Fruit fly (Drosophila melanogaster) whole organism, wandering third instar larva: Measurements from ENCODE around the gene Eo.

Experiments used
- Abd-B ChIP-seq: fragments of >200 bp; optimal IDR thresholded peaks from 2 replicates; lab custom pipeline; 2017; ENCODE audit warnings: missing biosample characterization, missing genetic modification characterization
- CG32264 ChIP-seq: fragments of 200-800 bp; sonication (Bioruptor generic); optimal IDR thresholded peaks from 2 replicates; lab custom pipeline; 2016; ENCODE audit warnings: missing biosample characterization, missing genetic modification characterization
- CG9705 ChIP-seq: fragments of 200-800 bp; sonication (Bioruptor generic); optimal IDR thresholded peaks from 2 replicates; lab custom pipeline; 2018; ENCODE audit warnings: missing biosample characterization, mild to moderate bottlenecking, missing genetic modification characterization
- CrebA ChIP-seq: fragments of 200-800 bp; sonication (Bioruptor generic); optimal IDR thresholded peaks from 2 replicates; lab custom pipeline; 2016; ENCODE audit warnings: missing biosample characterization, mild to moderate bottlenecking, missing genetic modification characterization, borderline replicate concordance
- Dfd ChIP-seq: fragments of >200 bp; optimal IDR thresholded peaks from 2 replicates; lab custom pipeline; 2017; ENCODE audit warnings: missing biosample characterization, missing genetic modification characterization
- Dif ChIP-seq: fragments of 200-275, 200-300 bp; sonication (Bioruptor generic); optimal IDR thresholded peaks from 2 replicates; lab custom pipeline; 2018; ENCODE audit warnings: missing biosample characterization, missing genetic modification characterization; ENCODE audit not compliant: partially characterized antibody
- GATAd ChIP-seq: sonication (Bioruptor generic); optimal IDR thresholded peaks from 2 replicates; lab custom pipeline; 2016; ENCODE audit warnings: missing biosample characterization, missing genetic modification characterization
- HLH106 ChIP-seq: fragments of 200-800 bp; optimal IDR thresholded peaks from 3 replicates; lab custom pipeline; 2019; ENCODE audit warnings: missing biosample characterization, mild to moderate bottlenecking, missing genetic modification characterization, moderate library complexity
- Hnf4 ChIP-seq: fragments of 200-800 bp; sonication (Bioruptor generic); optimal IDR thresholded peaks from 2 replicates; lab custom pipeline; 2016; ENCODE audit warnings: missing biosample characterization, mild to moderate bottlenecking, missing genetic modification characterization
- Hr78 ChIP-seq: fragments of >200 bp; optimal IDR thresholded peaks from 2 replicates; lab custom pipeline; 2017; ENCODE audit warnings: missing biosample characterization, missing genetic modification characterization
- Hr83 ChIP-seq: fragments of 200-300 bp; sonication (Bioruptor generic); optimal IDR thresholded peaks from 2 replicates; lab custom pipeline; 2016; ENCODE audit warnings: missing biosample characterization, mild to moderate bottlenecking, missing genetic modification characterization, moderate library complexity; ENCODE audit not compliant: poor library complexity, severe bottlenecking
- Jra ChIP-seq: sonication (Bioruptor generic); optimal IDR thresholded peaks from 2 replicates; lab custom pipeline; 2016; ENCODE audit warnings: missing biosample characterization, missing genetic modification characterization
- Mio ChIP-seq: sonication (Bioruptor generic); optimal IDR thresholded peaks from 2 replicates; lab custom pipeline; 2016; ENCODE audit warnings: missing biosample characterization, missing genetic modification characterization
- Myc ChIP-seq: fragments of >200 bp; optimal IDR thresholded peaks from 2 replicates; lab custom pipeline; 2017
- N ChIP-seq: fragments of >200 bp; optimal IDR thresholded peaks from 2 replicates; lab custom pipeline; 2018; ENCODE audit warnings: missing biosample characterization, missing external identifiers, missing genetic modification characterization
- OdsH ChIP-seq: fragments of 200-800 bp; sonication (Bioruptor generic); optimal IDR thresholded peaks from 2 replicates; lab custom pipeline; 2016; ENCODE audit warnings: missing biosample characterization, mild to moderate bottlenecking, missing genetic modification characterization
- Rel ChIP-seq, 2 experiments: fragments of 200-800 bp; sonication (Bioruptor generic) in 1 of 2; optimal IDR thresholded peaks; 2 replicates in 1 of 2; 3 replicates in 1 of 2; lab custom pipeline; 2016 to 2019; ENCODE audit warnings: mild to moderate bottlenecking in 2 of 2, missing biosample characterization in 2 of 2, missing genetic modification characterization in 2 of 2, moderate library complexity in 1 of 2
- Sp1 ChIP-seq: fragments of 200-800 bp; sonication (Bioruptor generic); optimal IDR thresholded peaks from 3 replicates; lab custom pipeline; 2019; ENCODE audit warnings: missing biosample characterization, mild to moderate bottlenecking, missing genetic modification characterization, moderate library complexity
- Vsx2 ChIP-seq: fragments of 200-300, 225-300 bp; sonication (Bioruptor generic); optimal IDR thresholded peaks from 2 replicates; lab custom pipeline; 2018; ENCODE audit warnings: missing biosample characterization, missing genetic modification characterization; ENCODE audit not compliant: partially characterized antibody
- br ChIP-seq: fragments of 200-800 bp; sonication (Bioruptor generic); optimal IDR thresholded peaks from 2 replicates; lab custom pipeline; 2016; ENCODE audit warnings: missing biosample characterization, missing genetic modification characterization
- brk ChIP-seq: fragments of 200-800 bp; sonication (Bioruptor generic); optimal IDR thresholded peaks from 2 replicates; lab custom pipeline; 2016; ENCODE audit warnings: missing biosample characterization, mild to moderate bottlenecking, missing genetic modification characterization
- dl ChIP-seq, 2 experiments: fragments of 175-275, 200-275 bp in 1 of 2; fragments of 200-275 bp in 1 of 2; sonication (Bioruptor generic); optimal IDR thresholded peaks; lab custom pipeline; 2018; ENCODE audit warnings: mild to moderate bottlenecking in 2 of 2, missing biosample characterization in 2 of 2, missing genetic modification characterization in 2 of 2, moderate library complexity in 2 of 2; ENCODE audit not compliant: partially characterized antibody in 2 of 2, insufficient read depth in 1 of 2
- dmrt93B ChIP-seq: fragments of 200-800 bp; sonication (Bioruptor generic); optimal IDR thresholded peaks from 2 replicates; lab custom pipeline; 2018; ENCODE audit warnings: missing biosample characterization, mild to moderate bottlenecking, missing genetic modification characterization
- dsf ChIP-seq: sonication (Bioruptor generic); optimal IDR thresholded peaks from 2 replicates; lab custom pipeline; 2016; ENCODE audit warnings: missing biosample characterization, missing genetic modification characterization, borderline replicate concordance
- ey ChIP-seq: fragments of 200-800 bp; sonication (Bioruptor generic); optimal IDR thresholded peaks from 2 replicates; lab custom pipeline; 2016; ENCODE audit warnings: missing biosample characterization, missing genetic modification characterization
- foxo ChIP-seq, 2 experiments: fragments of 200-800 bp; sonication (Bioruptor generic); optimal IDR thresholded peaks; 2 replicates in 1 of 2; 3 replicates in 1 of 2; lab custom pipeline; 2016 to 2017; ENCODE audit warnings: missing biosample characterization in 2 of 2, missing genetic modification characterization in 2 of 2
- fru ChIP-seq: fragments of 200-800 bp; sonication (Bioruptor generic); optimal IDR thresholded peaks from 3 replicates; lab custom pipeline; 2016; ENCODE audit warnings: missing biosample characterization, mild to moderate bottlenecking, missing genetic modification characterization
- h ChIP-seq: fragments of 200-800 bp; sonication (Bioruptor generic); optimal IDR thresholded peaks from 3 replicates; lab custom pipeline; 2016; ENCODE audit warnings: missing biosample characterization, mild to moderate bottlenecking, missing genetic modification characterization
- jim ChIP-seq: fragments of 175-275, 200-325 bp; sonication (Bioruptor generic); optimal IDR thresholded peaks from 2 replicates; lab custom pipeline; 2016; ENCODE audit warnings: missing biosample characterization, mild to moderate bottlenecking, missing genetic modification characterization
- lola ChIP-seq: fragments of >200 bp; optimal IDR thresholded peaks from 2 replicates; lab custom pipeline; 2017; ENCODE audit warnings: missing biosample characterization, missing genetic modification characterization
- pan ChIP-seq: fragments of >200 bp; optimal IDR thresholded peaks from 2 replicates; lab custom pipeline; 2017
- psq ChIP-seq: fragments of 200-800 bp; sonication (Bioruptor generic); optimal IDR thresholded peaks from 3 replicates; lab custom pipeline; 2017; ENCODE audit warnings: missing biosample characterization, mild to moderate bottlenecking, missing genetic modification characterization, moderate library complexity
- rgr ChIP-seq: fragments of 200-800 bp; sonication (Bioruptor generic); optimal IDR thresholded peaks from 3 replicates; lab custom pipeline; 2016; ENCODE audit warnings: missing biosample characterization, mild to moderate bottlenecking, missing genetic modification characterization
- sage ChIP-seq: fragments of 200-800 bp; sonication (Bioruptor generic); optimal IDR thresholded peaks from 2 replicates; lab custom pipeline; 2016; ENCODE audit warnings: missing biosample characterization, mild to moderate bottlenecking, missing genetic modification characterization
- sv ChIP-seq: fragments of 200-800 bp; sonication (Bioruptor generic); optimal IDR thresholded peaks from 3 replicates; lab custom pipeline; 2016; ENCODE audit warnings: missing biosample characterization, missing genetic modification characterization
- tai ChIP-seq: sonication (Bioruptor generic); optimal IDR thresholded peaks from 2 replicates; lab custom pipeline; 2016; ENCODE audit warnings: missing biosample characterization, missing genetic modification characterization
- usp ChIP-seq: fragments of >200 bp; optimal IDR thresholded peaks from 2 replicates; lab custom pipeline; 2017; ENCODE audit warnings: missing biosample characterization, missing genetic modification characterization
- woc ChIP-seq: sonication (Bioruptor generic); optimal IDR thresholded peaks from 2 replicates; lab custom pipeline; 2016; ENCODE audit warnings: missing biosample characterization, mild to moderate bottlenecking, missing genetic modification characterization

The Eo gene

DNA sequence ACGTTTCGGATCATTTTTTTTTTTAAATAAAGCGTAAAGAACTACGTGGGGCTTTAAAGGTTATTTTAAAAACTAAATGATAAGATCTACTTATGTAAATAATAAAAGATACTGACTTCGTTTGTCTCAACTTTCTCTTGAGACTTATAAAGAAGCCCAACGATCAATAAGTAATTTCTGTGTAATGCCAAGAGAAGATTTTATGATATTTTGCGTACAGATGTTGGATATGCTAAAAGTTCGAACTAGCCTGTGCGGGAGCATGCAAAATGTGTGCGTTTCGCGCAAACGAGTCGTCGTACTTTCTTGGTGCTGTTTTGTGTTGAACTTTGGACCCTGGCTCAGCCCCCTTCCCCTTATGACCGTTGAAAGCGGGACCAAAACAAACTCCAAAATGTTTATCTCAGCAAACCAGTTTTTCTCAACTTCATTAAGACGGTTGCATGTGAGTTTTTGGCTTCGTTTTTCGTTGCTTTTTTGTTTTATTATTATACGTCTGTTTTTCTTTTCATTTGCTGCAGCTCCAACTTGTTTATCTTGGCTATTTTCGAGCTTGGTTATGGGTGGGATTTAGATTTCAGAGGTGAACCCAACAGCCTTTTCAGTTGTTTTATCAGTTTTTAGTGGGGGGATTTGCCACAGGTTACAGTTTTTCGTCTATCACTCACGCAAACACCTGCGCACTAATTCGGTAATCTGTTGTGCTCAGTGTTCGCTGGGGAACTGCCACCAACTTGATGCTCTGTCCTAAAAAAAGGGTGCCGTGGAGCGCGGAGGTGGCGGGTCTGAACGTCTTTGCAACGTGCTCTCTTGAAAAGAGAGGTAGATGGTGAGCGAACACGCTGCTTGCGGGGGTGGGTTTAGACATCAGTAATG lies 34.5 kb upstream of the Eo start, which contains the start of gene pdgy:
TSS of gene pdgy (minus strand) at position 688 of the 876 bp plus-strand sequence.
- no peak for TF ChIP-seq GATAd
- TF ChIP-seq sv (GFP tag; lab: Kevin White, UChicago): no peak
- no peak for TF ChIP-seq dmrt93B (GFP tag; lab: Kevin White, UChicago)
- no peak for TF ChIP-seq tai (GFP tag; lab: Kevin White, UChicago)
- TF ChIP-seq Abd-B (GFP tag; lab: Kevin White, UChicago): no peak
- peak; percentile 70 for TF ChIP-seq psq
- TF ChIP-seq Dif (GFP tag; lab: Kevin White, UChicago): peak; percentile 27
- TF ChIP-seq pan: no peak
- TF ChIP-seq Hr78: no peak
- TF ChIP-seq OdsH (GFP tag; lab: Kevin White, UChicago): no peak
- no peak for TF ChIP-seq Mio (GFP tag; lab: Kevin White, UChicago)
- no peak for TF ChIP-seq dl (GFP tag; optimal IDR thresholded peaks at IDR 0.05; lab: Kevin White, UChicago; ENCODE audit: insufficient read depth in 1 of 2, partially characterized antibody in 2 of 2)
- no peak for TF ChIP-seq fru (GFP tag; lab: Kevin White, UChicago)
- TF ChIP-seq Sp1 (GFP tag; lab: Kevin White, UChicago): peak; percentile 53
- no peak for TF ChIP-seq CG9705 (GFP tag; lab: Kevin White, UChicago)
- TF ChIP-seq Dfd (GFP tag; lab: Kevin White, UChicago): no peak
- no peak for TF ChIP-seq Hr83
- no peak for TF ChIP-seq br (GFP tag; lab: Kevin White, UChicago)
- TF ChIP-seq Hnf4 (GFP tag; lab: Kevin White, UChicago): peak; percentile 99
- TF ChIP-seq usp (GFP tag; lab: Kevin White, UChicago): no peak
- TF ChIP-seq HLH106 (tag; lab: Kevin White, UChicago): peak; percentile 23
- TF ChIP-seq Jra (GFP tag; lab: Kevin White, UChicago): no peak
- TF ChIP-seq jim (GFP tag; lab: Kevin White, UChicago): no peak
- TF ChIP-seq brk (GFP tag; lab: Kevin White, UChicago): no peak
- no peak for TF ChIP-seq h (GFP tag; lab: Kevin White, UChicago)
- TF ChIP-seq ey (GFP tag; lab: Kevin White, UChicago): no peak
- TF ChIP-seq N (GFP tag; lab: Kevin White, UChicago): no peak
- no peak for TF ChIP-seq CG32264 (GFP tag; lab: Kevin White, UChicago)
- peak; percentile 95 for TF ChIP-seq CrebA (GFP tag; lab: Kevin White, UChicago)
- no peak for TF ChIP-seq Myc
- TF ChIP-seq sage (GFP tag; lab: Kevin White, UChicago): no peak
- no peak for TF ChIP-seq dsf
- TF ChIP-seq rgr: no peak
- no peak for TF ChIP-seq foxo (GFP tag; optimal IDR thresholded peaks at IDR 0.05; lab: Kevin White, UChicago)
- TF ChIP-seq lola: no peak
- TF ChIP-seq Rel (GFP tag; optimal IDR thresholded peaks at IDR 0.05; lab: Kevin White, UChicago): peak; percentile 77
- peak; percentile 30 for TF ChIP-seq Rel (tag; optimal IDR thresholded peaks at IDR 0.05; lab: Kevin White, UChicago)
- peak; percentile 49 for TF ChIP-seq Vsx2
- TF ChIP-seq woc (GFP tag; lab: Kevin White, UChicago): peak; percentile 39

DNA sequence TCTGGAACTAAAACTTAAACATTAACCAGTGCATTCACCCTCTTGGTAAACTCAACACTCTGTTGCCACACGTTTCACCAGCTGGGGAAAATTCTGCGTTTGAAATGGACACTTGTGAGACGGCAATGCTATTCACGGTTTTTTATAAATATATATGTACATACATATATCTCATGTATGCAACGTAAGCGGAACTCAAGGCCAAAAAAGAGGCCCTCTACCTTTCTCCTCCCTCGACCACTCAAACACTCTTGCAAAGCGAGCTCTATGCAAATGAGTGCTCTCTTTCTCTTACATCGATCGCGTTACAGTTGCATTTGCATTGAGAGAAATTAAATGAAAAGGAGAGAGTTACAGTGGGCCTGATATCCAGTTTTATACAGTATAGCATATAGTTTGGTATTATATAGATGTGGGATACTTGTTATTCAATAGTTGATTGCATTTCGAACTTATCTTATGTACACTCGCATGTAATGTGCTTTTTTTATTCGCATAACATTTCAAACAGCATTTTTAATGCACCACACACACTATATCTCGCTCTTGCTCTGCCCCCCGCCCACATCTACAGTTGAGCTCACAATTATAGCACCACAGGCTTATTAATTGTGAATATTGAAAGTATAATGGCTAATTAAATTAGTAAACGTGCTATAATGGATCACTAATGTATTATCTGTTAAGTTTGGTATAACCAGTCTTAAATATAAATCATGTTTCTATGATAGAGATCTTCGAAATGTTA lies 33.7 kb upstream of the Eo start:
- TF ChIP-seq rgr (peak; percentile 69), Jra (GFP tag; lab: Kevin White, UChicago) (no peak), Dif (GFP tag; lab: Kevin White, UChicago) (no peak), lola (no peak), dmrt93B (GFP tag; lab: Kevin White, UChicago) (peak; percentile 60), Dfd (GFP tag; lab: Kevin White, UChicago) (no peak), jim (GFP tag; lab: Kevin White, UChicago) (no peak), CrebA (GFP tag; lab: Kevin White, UChicago) (no peak), sage (GFP tag; lab: Kevin White, UChicago) (no peak), Hr83 (no peak), Rel (GFP tag; optimal IDR thresholded peaks at IDR 0.05; lab: Kevin White, UChicago) (no peak), Rel (tag; optimal IDR thresholded peaks at IDR 0.05; lab: Kevin White, UChicago) (no peak), h (GFP tag; lab: Kevin White, UChicago) (peak; percentile 74), dsf (no peak), usp (GFP tag; lab: Kevin White, UChicago) (no peak), Hnf4 (GFP tag; lab: Kevin White, UChicago) (peak; percentile 34), woc (GFP tag; lab: Kevin White, UChicago) (peak; percentile 79), GATAd (no peak), psq (peak; percentile 35), CG32264 (GFP tag; lab: Kevin White, UChicago) (no peak), foxo (GFP tag; optimal IDR thresholded peaks at IDR 0.05; lab: Kevin White, UChicago) (peak in 1 of 2 experiments; percentile 68), pan (no peak), Mio (GFP tag; lab: Kevin White, UChicago) (no peak), br (GFP tag; lab: Kevin White, UChicago) (peak; percentile 39), Myc (no peak), ey (GFP tag; lab: Kevin White, UChicago) (peak; percentile 63), Sp1 (GFP tag; lab: Kevin White, UChicago) (peak; percentile 78), brk (GFP tag; lab: Kevin White, UChicago) (no peak), tai (GFP tag; lab: Kevin White, UChicago) (no peak), dl (GFP tag; optimal IDR thresholded peaks at IDR 0.05; lab: Kevin White, UChicago; ENCODE audit: insufficient read depth in 1 of 2, partially characterized antibody in 2 of 2) (peak in 1 of 2 experiments; percentile 3), OdsH (GFP tag; lab: Kevin White, UChicago) (peak; percentile 70), Vsx2 (no peak), Hr78 (no peak), HLH106 (tag; lab: Kevin White, UChicago) (peak; percentile 58), sv (GFP tag; lab: Kevin White, UChicago) (no peak), fru (GFP tag; lab: Kevin White, UChicago) (peak; percentile 77)
